Worm (Caenorhabditis elegans): ENCODE results near the gene Y50D4A.1.

ce11 chrV:1263078-1263732, 55.5 kb downstream of the Y50D4A.1 start:
- TF ChIP-seq snpc-4 (tag; optimal IDR thresholded peaks at IDR 0.05) (no peak), elt-2 (tag; optimal IDR thresholded peaks at IDR 0.05) (no peak), nhr-11 (tag; optimal IDR thresholded peaks at IDR 0.05) (no peak), pqm-1 (tag; optimal IDR thresholded peaks at IDR 0.05) (no peak), ama-1 (optimal IDR thresholded peaks at IDR 0.05) (no peak), aly-2 (tag; optimal IDR thresholded peaks at IDR 0.05) (no peak), elt-3 (tag; optimal IDR thresholded peaks at IDR 0.05) (no peak), ceh-16 (tag; optimal IDR thresholded peaks at IDR 0.05) (no peak), nhr-77 (tag; optimal IDR thresholded peaks at IDR 0.05) (no peak), nhr-237 (tag; optimal IDR thresholded peaks at IDR 0.05) (no peak)
